Fruit fly (Drosophila melanogaster): ENCODE data around the gene Qsox3.

Gene Qsox3

DNA sequence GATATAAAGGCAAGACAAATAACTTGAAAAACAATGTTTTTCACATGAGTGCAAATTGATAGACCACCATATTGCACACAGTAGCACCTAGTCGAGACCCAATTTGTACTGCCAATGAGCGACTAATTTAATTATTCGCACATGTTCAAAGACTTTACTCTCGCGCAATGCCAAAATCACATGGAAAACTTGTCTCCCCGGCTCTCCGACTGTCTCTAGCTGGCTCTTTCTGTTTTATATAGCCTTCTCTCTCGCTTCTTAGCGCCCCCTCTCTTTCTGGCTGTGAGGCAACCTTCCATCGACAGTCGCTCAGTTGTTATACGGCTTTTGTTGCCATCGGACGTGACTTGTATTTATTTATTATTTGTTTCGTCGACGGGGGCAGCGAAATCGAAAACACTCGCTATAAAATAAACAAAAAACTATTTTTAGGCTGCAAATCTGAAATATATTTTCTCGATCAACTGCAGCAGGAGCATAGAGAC lies 36.6 kb upstream of the Qsox3 start, which contains the start of gene CG6656 (continued):
- TF ChIP-seq CG8290 (GFP tag; optimal IDR thresholded peaks at IDR 0.05) (no peak), CG8290 (tag; optimal IDR thresholded peaks at IDR 0.05) (peak in 1 of 2 experiments; percentile 46), chn (GFP tag; optimal IDR thresholded peaks at IDR 0.05) (no peak), Eip74EF (GFP tag; optimal IDR thresholded peaks at IDR 0.05) (peak in 1 of 2 experiments; percentile 27), eyg (GFP tag; optimal IDR thresholded peaks at IDR 0.05) (no peak), slbo (GFP tag; IDR thresholded peaks at IDR 0.05) (peak; percentile 24; the same call in 1 of the 2 replicates), Drgx (GFP tag; IDR thresholded peaks at IDR 0.05) (peak; percentile 49; the same call in 1 of the 2 replicates), unc-4 (GFP tag; IDR thresholded peaks at IDR 0.05; ENCODE audit: partially characterized antibody) (peak; percentile 28; the same call in 1 of the 2 replicates), Sry-δ (GFP tag; optimal IDR thresholded peaks at IDR 0.05) (no peak), grau (tag; optimal IDR thresholded peaks at IDR 0.05) (no peak), Oaz (GFP tag; IDR thresholded peaks at IDR 0.05) (no peak), trh (GFP tag; optimal IDR thresholded peaks at IDR 0.05) (no peak), CG14441 (GFP tag; IDR thresholded peaks at IDR 0.05) (0 out of 2 replicates have a peak, but pooled peaks have one; percentile 17), Rfx (GFP tag; IDR thresholded peaks at IDR 0.05) (peak; percentile 49), CG10209 (GFP tag; optimal IDR thresholded peaks at IDR 0.05) (peak; percentile 16), exex (tag; optimal IDR thresholded peaks at IDR 0.05) (no peak), CG12391 (tag; optimal IDR thresholded peaks at IDR 0.05) (no peak), ci (GFP tag; IDR thresholded peaks at IDR 0.05) (peak; percentile 63; the same call in 2 of the 3 replicates), ftz-f1 (GFP tag; optimal IDR thresholded peaks at IDR 0.05) (peak; percentile 34), hb (GFP tag; IDR thresholded peaks at IDR 0.05; ENCODE audit: partially characterized antibody) (0 out of 3 replicates have a peak, but pooled peaks have one; percentile 18), CG6654 (GFP tag; optimal IDR thresholded peaks at IDR 0.05) (no peak), Myb (GFP tag; optimal IDR thresholded peaks at IDR 0.05) (no peak), oc (tag; optimal IDR thresholded peaks at IDR 0.05) (peak; percentile 21), fd96Cb (tag; optimal IDR thresholded peaks at IDR 0.05) (no peak), lov (optimal IDR thresholded peaks at IDR 0.05) (no peak), lov (GFP tag; IDR thresholded peaks at IDR 0.05) (no peak), CG12659 (GFP tag; optimal IDR thresholded peaks at IDR 0.05) (peak; percentile 3), CG33557 (GFP tag; optimal IDR thresholded peaks at IDR 0.05) (no peak), lilli (GFP tag; optimal IDR thresholded peaks at IDR 0.05) (no peak), CG16863 (GFP tag; optimal IDR thresholded peaks at IDR 0.05) (peak; percentile 2), chinmo (GFP tag; IDR thresholded peaks at IDR 0.05; ENCODE audit: partially characterized antibody) (0 out of 4 replicates have a peak, but pooled peaks have one; percentile 43), sens (GFP tag) (peak; percentile 79), CG2120 (GFP tag; optimal IDR thresholded peaks at IDR 0.05) (no peak), Xbp1 (GFP tag; optimal IDR thresholded peaks at IDR 0.05) (no peak), vvl (GFP tag; IDR thresholded peaks at IDR 0.05) (peak; percentile 72; the same call in 1 of the 2 replicates), CG1647 (GFP tag; optimal IDR thresholded peaks at IDR 0.05) (no peak), ttk (GFP tag; IDR thresholded peaks at IDR 0.05) (no peak), Ravus (GFP tag; IDR thresholded peaks at IDR 0.05) (no peak), gt (GFP tag; IDR thresholded peaks at IDR 0.05) (no peak), Hr39 (optimal IDR thresholded peaks at IDR 0.05) (no peak), D19A (tag; optimal IDR thresholded peaks at IDR 0.05) (peak; percentile 34), bsh (GFP tag; optimal IDR thresholded peaks at IDR 0.05) (peak in 1 of 2 experiments; percentile 1), Xrp1 (GFP tag; IDR thresholded peaks at IDR 0.05) (0 out of 2 replicates have a peak, but pooled peaks have one; percentile 29), jigr1 (GFP tag; IDR thresholded peaks at IDR 0.05) (no peak), CG9727 (GFP tag; optimal IDR thresholded peaks at IDR 0.05) (no peak), gem (tag; optimal IDR thresholded peaks at IDR 0.05) (no peak), CG34224 (GFP tag; IDR thresholded peaks at IDR 0.05; ENCODE audit: partially characterized antibody) (peak; percentile 25; the same call in 1 of the 3 replicates), nau (GFP tag; optimal IDR thresholded peaks at IDR 0.05) (no peak)
